Fruit fly (Drosophila melanogaster): ENCODE results near the gene CG5555.

CG5555 gene

DNA sequence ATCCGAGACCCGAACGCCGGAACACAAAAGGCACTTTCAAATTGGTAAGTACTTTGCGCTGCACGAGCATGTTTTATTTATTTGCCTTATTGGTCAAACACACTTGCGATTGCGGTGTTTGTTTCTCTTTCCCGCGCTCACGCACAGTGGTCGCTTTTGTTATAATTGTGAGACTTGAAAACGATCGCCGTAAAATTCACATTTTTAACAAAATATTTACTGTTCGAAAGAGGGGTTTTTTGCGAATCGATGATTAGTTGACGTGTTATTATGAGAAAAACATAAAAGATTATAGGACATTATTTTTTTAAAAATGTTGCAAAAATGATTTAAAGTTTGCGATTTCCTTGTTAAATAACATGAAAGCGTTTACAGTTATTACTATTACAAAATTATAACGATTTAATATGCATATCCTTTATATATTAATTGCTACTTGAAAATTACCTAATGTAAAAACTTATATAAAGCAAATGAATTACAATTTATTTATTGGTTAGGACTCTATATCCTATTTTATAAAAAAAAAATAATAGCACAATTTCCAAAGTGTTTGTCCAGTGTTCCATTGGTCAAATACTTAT lies 15.4 kb downstream of the CG5555 start (continued):
- TF ChIP-seq fkh (GFP tag; optimal IDR thresholded peaks at IDR 0.05) (peak; percentile 24), net (GFP tag; optimal IDR thresholded peaks at IDR 0.05) (peak; percentile 51), Gug (GFP tag; IDR thresholded peaks at IDR 0.05) (peak; percentile 9; the same call in 1 of the 2 replicates)

DNA sequence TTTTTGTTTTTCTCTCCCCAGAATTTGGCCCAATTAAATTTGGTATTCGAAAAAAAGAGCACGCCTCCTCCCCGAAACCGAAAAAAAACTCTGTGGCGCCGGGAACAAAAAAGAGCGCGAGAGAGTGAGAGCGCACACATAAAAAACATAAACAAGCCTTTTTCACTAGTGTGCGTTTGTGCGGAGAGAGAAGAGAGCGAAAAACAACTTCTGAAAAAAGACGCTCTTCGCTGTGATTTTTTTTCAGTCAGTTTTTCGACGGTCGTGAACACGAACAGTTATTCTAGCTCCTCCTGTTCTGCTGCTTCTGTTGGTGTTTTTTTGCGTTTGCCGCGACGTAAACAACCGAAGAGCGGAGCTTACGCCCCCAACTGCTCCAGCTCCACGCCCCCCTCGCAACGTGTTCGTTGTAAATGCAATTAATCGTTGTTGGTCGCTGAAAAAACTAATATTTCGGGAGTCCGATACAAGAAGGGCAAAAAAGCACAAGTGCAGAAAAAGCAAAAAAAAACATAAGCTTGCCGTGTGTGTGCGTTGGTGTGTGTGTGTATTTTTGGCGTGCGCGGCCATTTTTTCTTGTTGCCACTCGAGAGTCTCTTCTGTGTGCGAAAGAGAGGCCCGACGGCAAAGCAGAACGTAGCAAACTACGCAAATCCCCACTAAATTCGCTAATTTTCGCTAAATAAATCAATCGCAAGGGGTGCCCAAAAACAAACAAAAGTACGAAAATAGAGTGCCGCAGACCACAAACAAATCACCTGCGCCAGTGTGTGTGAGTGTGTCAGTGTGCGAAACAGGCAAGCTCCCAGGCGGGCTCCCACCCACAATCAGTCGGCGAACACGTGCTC lies 16.1 kb downstream of the CG5555 start, which contains the start of gene sqz:
Gene sqz (plus strand): TSS at position 240 of the 848 bp plus-strand sequence.
- TF ChIP-seq Sox102F (GFP tag; optimal IDR thresholded peaks at IDR 0.05) (peak; percentile 71), CG11762 (GFP tag; optimal IDR thresholded peaks at IDR 0.05; ENCODE audit: insufficient read depth) (peak; percentile 38), eg (GFP tag; IDR thresholded peaks at IDR 0.05) (peak; percentile 83), CG10669 (GFP tag; optimal IDR thresholded peaks at IDR 0.05) (peak; percentile 72), CG8319 (GFP tag; optimal IDR thresholded peaks at IDR 0.05) (no peak), Eip75B (GFP tag; optimal IDR thresholded peaks at IDR 0.05) (peak; percentile 72), CG6163 (GFP tag; IDR thresholded peaks at IDR 0.05) (peak; percentile 85), CG32006 (GFP tag; optimal IDR thresholded peaks at IDR 0.05) (peak; percentile 62), CG34406 (GFP tag; optimal IDR thresholded peaks at IDR 0.05) (peak; percentile 47), pdm3 (GFP tag; optimal IDR thresholded peaks at IDR 0.05) (peak; percentile 0), Hr38 (GFP tag; optimal IDR thresholded peaks at IDR 0.05) (no peak), CG11294 (GFP tag; IDR thresholded peaks at IDR 0.05) (peak; percentile 27; the same call in 1 of the 2 replicates), achi (GFP tag; optimal IDR thresholded peaks at IDR 0.05) (peak; percentile 45), dsx (GFP tag; optimal IDR thresholded peaks at IDR 0.05; ENCODE audit: poor library complexity, severe bottlenecking) (peak; percentile 84), spab (GFP tag; optimal IDR thresholded peaks at IDR 0.05) (peak; percentile 81), Ets21C (GFP tag; optimal IDR thresholded peaks at IDR 0.05) (no peak), CG15336 (GFP tag; IDR thresholded peaks at IDR 0.05) (peak; percentile 73; the same call in 1 of the 2 replicates), Hr39 (GFP tag; optimal IDR thresholded peaks at IDR 0.05) (no peak), topi (GFP tag; optimal IDR thresholded peaks at IDR 0.05) (peak; percentile 56), CG6808 (GFP tag; optimal IDR thresholded peaks at IDR 0.05) (peak; percentile 88), Hr4 (GFP tag; optimal IDR thresholded peaks at IDR 0.05) (peak; percentile 9), CG9139 (GFP tag; optimal IDR thresholded peaks at IDR 0.05) (peak; percentile 89), acj6 (GFP tag; optimal IDR thresholded peaks at IDR 0.05) (no peak), fd59A (GFP tag; optimal IDR thresholded peaks at IDR 0.05) (peak; percentile 52), esn (GFP tag; optimal IDR thresholded peaks at IDR 0.05) (peak; percentile 50), Sox14 (GFP tag; optimal IDR thresholded peaks at IDR 0.05) (peak; percentile 31), cyc (GFP tag; optimal IDR thresholded peaks at IDR 0.05) (no peak), dac (GFP tag; optimal IDR thresholded peaks at IDR 0.05) (peak; percentile 44), CG3032 (tag; optimal IDR thresholded peaks at IDR 0.05) (peak; percentile 72), Ets96B (tag; optimal IDR thresholded peaks at IDR 0.05) (peak; percentile 81), Smox (GFP tag; optimal IDR thresholded peaks at IDR 0.05) (no peak), CG1621 (tag; optimal IDR thresholded peaks at IDR 0.05) (peak; percentile 74), CG3919 (GFP tag; optimal IDR thresholded peaks at IDR 0.05) (peak; percentile 63), Eip78C (GFP tag) (peak; percentile 81), CG6792 (GFP tag; optimal IDR thresholded peaks at IDR 0.05) (peak; percentile 24), Gug (GFP tag; IDR thresholded peaks at IDR 0.05) (peak; percentile 44; the same call in 1 of the 2 replicates), CG4318 (GFP tag; optimal IDR thresholded peaks at IDR 0.05) (peak; percentile 12), lz (GFP tag; optimal IDR thresholded peaks at IDR 0.05) (peak; percentile 23), fkh (GFP tag; optimal IDR thresholded peaks at IDR 0.05) (peak; percentile 51), CG31627 (GFP tag; optimal IDR thresholded peaks at IDR 0.05) (no peak), CG8632 (GFP tag; optimal IDR thresholded peaks at IDR 0.05) (peak; percentile 66), net (GFP tag; optimal IDR thresholded peaks at IDR 0.05) (peak; percentile 77), ss (GFP tag; optimal IDR thresholded peaks at IDR 0.05) (peak; percentile 93), Eip93F (GFP tag; optimal IDR thresholded peaks at IDR 0.05) (peak; percentile 53), Met (GFP tag; optimal IDR thresholded peaks at IDR 0.05) (peak; percentile 51), fd85E (GFP tag; optimal IDR thresholded peaks at IDR 0.05) (peak; percentile 73)
